Fruit fly (Drosophila melanogaster) whole organism, pupa: ENCODE results near the gene Cp38.
A peak's percentile ranks its signal among the peaks of the same experiment; 100 is the strongest.

Experiments used
- CG32121 ChIP-seq: fragments of 200-800 bp; sonication (Bioruptor generic); IDR thresholded peaks from 2 replicates; pipeline ENCODE4 v1.3.6; 2022; ENCODE audit warnings: missing biosample characterization, missing genetic modification characterization
- CG8159 ChIP-seq: fragments of 200-800 bp; sonication (Bioruptor generic); optimal IDR thresholded peaks from 3 replicates; lab custom pipeline; 2018; ENCODE audit warnings: missing biosample characterization, mild to moderate bottlenecking, missing genetic modification characterization, moderate library complexity
- Ets98B ChIP-seq: fragments of 200-800 bp; sonication (Bioruptor generic); IDR thresholded peaks from 2 replicates; pipeline ENCODE4 v1.3.6; 2022; ENCODE audit warnings: missing biosample characterization, missing genetic modification characterization

Cp38 gene

dm6 chrX:8531775-8532174 lies 50.1 kb downstream of the Cp38 start:
- TF ChIP-seq CG32121 (GFP tag; lab: Robert Waterston, UW) = no peak
- no peak for TF ChIP-seq CG8159 (tag; lab: Kevin White, UChicago)
- TF ChIP-seq Ets98B (GFP tag; lab: Robert Waterston, UW) = peak; percentile 13; the same call in 1 of the 2 replicates
- TF ChIP-seq, all 21 proteins: peak for 1
